Worm (Caenorhabditis elegans) whole organism, midembryonic: ENCODE measurements around the gene F23F12.12.

Source experiments
- T22C8.4 ChIP-seq: fragments of 200-800 bp; sonication (Bioruptor generic); IDR thresholded peaks from 2 replicates; pipeline ENCODE4 v1.3.6; 2022; ENCODE audit warnings: missing genetic modification characterization, missing compliant biosample characterization
- cog-1 ChIP-seq: sonication (generic microtip); optimal IDR thresholded peaks from 2 replicates; lab custom pipeline; 2016; ENCODE audit warnings: missing genetic modification characterization, missing compliant biosample characterization
- flt-1 ChIP-seq: fragments of 200-800 bp; sonication (Bioruptor generic); IDR thresholded peaks from 2 replicates; pipeline ENCODE4 v1.3.6; 2022; ENCODE audit warnings: missing genetic modification characterization, missing compliant biosample characterization
- klf-2 ChIP-seq: fragments of 200-800 bp; sonication (Bioruptor generic); conservative IDR thresholded peaks from 2 replicates; pipeline ENCODE4 v1.3.6; 2022; ENCODE audit warnings: missing genetic modification reagents, missing genetic modification characterization, missing compliant biosample characterization
- med-1 ChIP-seq: sonication (generic microtip); optimal IDR thresholded peaks from 2 replicates; lab custom pipeline; 2017; ENCODE audit warnings: missing genetic modification characterization, mild to moderate bottlenecking, missing compliant biosample characterization, antibody characterized with exemption, missing genetic modification reagents; ENCODE audit not compliant: insufficient read depth
- ref-1 ChIP-seq: fragments of 200-800 bp; sonication (Bioruptor generic); conservative IDR thresholded peaks from 2 replicates; pipeline ENCODE4 v1.3.6; 2022; ENCODE audit warnings: missing genetic modification reagents, missing genetic modification characterization, missing compliant biosample characterization
- tab-1 ChIP-seq: fragments of 200-800 bp; sonication (Bioruptor generic); IDR thresholded peaks from 2 replicates; pipeline ENCODE4 v1.3.6; 2022; ENCODE audit warnings: missing genetic modification characterization, missing compliant biosample characterization
- ztf-23 ChIP-seq: fragments of 200-800 bp; sonication (Bioruptor generic); IDR thresholded peaks from 2 replicates; pipeline ENCODE4 v1.3.6; 2022; ENCODE audit warnings: missing genetic modification reagents, missing genetic modification characterization, missing compliant biosample characterization
- ztf-29 ChIP-seq: fragments of 200-800 bp; sonication (Bioruptor generic); IDR thresholded peaks from 2 replicates; pipeline ENCODE4 v1.3.6; 2022; ENCODE audit warnings: missing genetic modification reagents, missing genetic modification characterization, missing compliant biosample characterization

Gene F23F12.12

ce11 chrIII:6507832-6508231 lies at the start of gene F23F12.12:
F23F12.12 (plus strand) TSS chrIII:6508132.
- TF ChIP-seq tab-1 (GFP tag; lab: Robert Waterston, UW) (no peak), T22C8.4 (no peak), ztf-29 (GFP tag; lab: Robert Waterston, UW) (no peak), med-1 (GFP tag; lab: Kevin White, UChicago) (no peak), ref-1 (no peak), cog-1 (tag; lab: Kevin White, UChicago) (no peak), ztf-23 (GFP tag; lab: Robert Waterston, UW) (no peak), klf-2 (GFP tag; lab: Robert Waterston, UW) (no peak), flt-1 (GFP tag; lab: Robert Waterston, UW) (no peak)

ce11 chrIII:6459820-6460219 lies 48.1 kb upstream of the F23F12.12 start, which contains the start of gene algn-1:
algn-1 (plus strand) TSS chrIII:6460120.
- TF ChIP-seq tab-1 (GFP tag; lab: Robert Waterston, UW) (no peak), med-1 (GFP tag; lab: Kevin White, UChicago) (no peak), ztf-29 (GFP tag; lab: Robert Waterston, UW) (no peak), klf-2 (GFP tag; lab: Robert Waterston, UW) (no peak), T22C8.4 (no peak), flt-1 (GFP tag; lab: Robert Waterston, UW) (no peak), ref-1 (no peak), ztf-23 (GFP tag; lab: Robert Waterston, UW) (no peak), cog-1 (tag; lab: Kevin White, UChicago) (no peak)

ce11 chrIII:6462610-6463009 lies 45.3 kb upstream of the F23F12.12 start, which contains the start of gene T26A5.8:
T26A5.8 (minus strand) TSS chrIII:6462856.
- no peak for TF ChIP-seq flt-1 (GFP tag; lab: Robert Waterston, UW)
- no peak for TF ChIP-seq tab-1 (GFP tag; lab: Robert Waterston, UW)
- no peak for TF ChIP-seq ztf-29 (GFP tag; lab: Robert Waterston, UW)
- no peak for TF ChIP-seq klf-2 (GFP tag; lab: Robert Waterston, UW)
- no peak for TF ChIP-seq ztf-23 (GFP tag; lab: Robert Waterston, UW)
- no peak for TF ChIP-seq ref-1

DNA sequence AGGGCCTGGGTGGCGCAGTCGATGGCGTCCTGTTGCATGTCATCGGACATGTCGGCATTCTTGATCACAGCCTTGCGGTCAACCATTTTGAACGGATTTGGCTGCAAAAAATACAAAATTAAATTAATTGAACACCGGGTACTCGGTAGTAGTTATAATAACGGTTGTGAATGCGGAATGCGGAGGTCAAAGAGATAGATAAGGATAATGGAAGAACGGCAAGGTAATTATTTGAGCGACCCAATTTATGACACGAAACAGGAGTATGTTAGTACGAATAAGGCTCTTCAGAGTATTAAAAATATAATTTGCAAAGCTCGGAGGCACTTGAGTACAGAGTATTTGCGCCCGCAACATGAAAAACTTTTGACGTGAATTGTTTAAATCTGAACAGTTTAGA lies 44.3 kb upstream of the F23F12.12 start, which contains the start of gene dlc-1:
Gene dlc-1 (minus strand): TSS at position 101 of the 400 bp plus-strand sequence.
- no peak for TF ChIP-seq ztf-23 (GFP tag; lab: Robert Waterston, UW)

ce11 chrIII:6464113-6464571 lies 43.8 kb upstream of the F23F12.12 start:
- TF ChIP-seq tab-1 (GFP tag; lab: Robert Waterston, UW) (no peak), klf-2 (GFP tag; lab: Robert Waterston, UW) (no peak), med-1 (GFP tag; lab: Kevin White, UChicago) (no peak), ztf-29 (GFP tag; lab: Robert Waterston, UW) (peak; percentile 52; the same call in 1 of the 2 replicates), ztf-23 (GFP tag; lab: Robert Waterston, UW) (0 out of 2 replicates have a peak, but pooled peaks have one; percentile 6), ref-1 (no peak), cog-1 (tag; lab: Kevin White, UChicago) (no peak)

DNA sequence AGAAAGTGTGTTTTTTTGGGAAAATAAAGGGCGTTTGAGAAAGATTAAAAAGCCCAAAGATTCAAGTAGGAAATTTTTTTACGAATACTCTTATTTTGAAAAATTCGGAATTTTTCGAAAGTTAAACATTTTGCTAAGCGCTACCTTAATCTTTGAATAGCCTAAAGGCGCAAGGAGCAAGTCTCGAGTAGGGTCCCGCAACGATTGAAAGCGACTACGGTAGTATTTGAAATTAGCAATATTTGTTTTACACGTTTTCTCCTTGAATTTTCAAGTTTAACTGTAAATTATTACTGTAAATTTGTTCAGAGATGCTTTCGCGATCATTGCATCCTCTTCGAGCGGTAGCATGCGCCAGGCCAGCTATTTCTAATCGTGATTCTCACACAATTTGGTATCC lies 43.0 kb upstream of the F23F12.12 start, which contains the start of gene nduf-2.2:
Gene nduf-2.2 (plus strand): TSS at position 310 of the 400 bp plus-strand sequence.
- no peak for TF ChIP-seq ztf-23 (GFP tag; lab: Robert Waterston, UW)
- TF ChIP-seq tab-1 (GFP tag; lab: Robert Waterston, UW), result no peak
- no peak for TF ChIP-seq cog-1 (tag; lab: Kevin White, UChicago)
- TF ChIP-seq flt-1 (GFP tag; lab: Robert Waterston, UW), result no peak
- TF ChIP-seq klf-2 (GFP tag; lab: Robert Waterston, UW), result no peak
- TF ChIP-seq ref-1, result no peak
- TF ChIP-seq ztf-29 (GFP tag; lab: Robert Waterston, UW), result no peak
- TF ChIP-seq T22C8.4, result no peak
- TF ChIP-seq med-1 (GFP tag; lab: Kevin White, UChicago), result no peak

ce11 chrIII:6467005-6467404 lies 40.9 kb upstream of the F23F12.12 start, which contains the start of gene T26A5.2:
T26A5.2 (plus strand) TSS chrIII:6467305.
- TF ChIP-seq cog-1 (tag; lab: Kevin White, UChicago) (no peak), T22C8.4 (no peak), ztf-23 (GFP tag; lab: Robert Waterston, UW) (no peak)

ce11 chrIII:6471451-6471850 lies 36.5 kb upstream of the F23F12.12 start, which contains the start of gene wht-6:
wht-6 (plus strand) TSS chrIII:6471751.
- no peak for TF ChIP-seq klf-2 (GFP tag; lab: Robert Waterston, UW)
- TF ChIP-seq T22C8.4, result no peak

- no peak for TF ChIP-seq med-1 (GFP tag; lab: Kevin White, UChicago)
- TF ChIP-seq flt-1 (GFP tag; lab: Robert Waterston, UW), result no peak
- no peak for TF ChIP-seq tab-1 (GFP tag; lab: Robert Waterston, UW)
- TF ChIP-seq cog-1 (tag; lab: Kevin White, UChicago), result no peak
- no peak for TF ChIP-seq klf-2 (GFP tag; lab: Robert Waterston, UW)
- no peak for TF ChIP-seq ref-1
- no peak for TF ChIP-seq ztf-23 (GFP tag; lab: Robert Waterston, UW)
- no peak for TF ChIP-seq T22C8.4
- TF ChIP-seq ztf-29 (GFP tag; lab: Robert Waterston, UW), result no peak
Observed at ce11 chrIII:6476380-6476779, 31.6 kb upstream of the F23F12.12 start.

- TF ChIP-seq klf-2 (GFP tag; lab: Robert Waterston, UW), result no peak
Observed at ce11 chrIII:6478256-6479004, 29.5 kb upstream of the F23F12.12 start, which contains the start of gene zip-8. zip-8 (plus strand) TSS chrIII:6478955.
